Fruit fly (Drosophila melanogaster): ENCODE measurements around the gene stg1.

dm6 chrX:21126790-21127189 is 33.1 kb downstream of the stg1 start:
- TF ChIP-seq psq (GFP tag; optimal IDR thresholded peaks at IDR 0.05) (no peak), Myc (optimal IDR thresholded peaks at IDR 0.05) (no peak), lola (GFP tag; optimal IDR thresholded peaks at IDR 0.05) (no peak), Abd-B (GFP tag; optimal IDR thresholded peaks at IDR 0.05) (no peak), ey (GFP tag; optimal IDR thresholded peaks at IDR 0.05) (no peak), GATAd (GFP tag; optimal IDR thresholded peaks at IDR 0.05) (no peak), h (GFP tag; optimal IDR thresholded peaks at IDR 0.05) (no peak), tai (GFP tag; optimal IDR thresholded peaks at IDR 0.05) (no peak), jim (GFP tag; optimal IDR thresholded peaks at IDR 0.05) (no peak), OdsH (GFP tag; optimal IDR thresholded peaks at IDR 0.05) (no peak), Hnf4 (GFP tag; optimal IDR thresholded peaks at IDR 0.05) (no peak), Hr78 (GFP tag; optimal IDR thresholded peaks at IDR 0.05) (no peak), br (GFP tag; optimal IDR thresholded peaks at IDR 0.05) (no peak)

All from whole organism, wandering third instar larva.